Worm (Caenorhabditis elegans): ENCODE measurements around the gene mrpl-21.

Gene mrpl-21

DNA sequence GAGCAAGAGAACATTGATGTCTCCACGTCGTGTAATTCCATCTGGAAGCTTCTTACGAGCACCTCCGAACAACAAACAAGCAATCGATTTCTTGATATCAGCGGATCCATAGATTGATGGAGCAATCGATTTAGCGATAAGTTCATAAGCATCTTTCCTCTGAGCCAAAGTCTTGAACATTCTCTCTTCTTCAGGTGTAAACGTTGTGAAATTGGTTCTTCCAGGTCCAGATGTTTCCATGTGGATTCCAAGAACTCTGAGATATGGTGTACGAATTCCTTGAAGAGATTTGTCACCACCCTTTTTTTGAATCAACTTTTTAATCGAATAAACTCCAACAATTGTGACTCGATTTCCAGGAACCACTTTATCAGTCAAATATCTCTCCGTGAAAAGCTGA is 46.6 kb upstream of the mrpl-21 start:
- TF ChIP-seq mxl-2 (GFP tag; conservative IDR thresholded peaks at IDR 0.05) = no peak
- peak in 1 of 2 experiments; percentile 91 for TF ChIP-seq unc-62 (GFP tag; optimal IDR thresholded peaks at IDR 0.05 in 1 of 2)
- TF ChIP-seq unc-62 (tag; optimal IDR thresholded peaks at IDR 0.05) = no peak

DNA sequence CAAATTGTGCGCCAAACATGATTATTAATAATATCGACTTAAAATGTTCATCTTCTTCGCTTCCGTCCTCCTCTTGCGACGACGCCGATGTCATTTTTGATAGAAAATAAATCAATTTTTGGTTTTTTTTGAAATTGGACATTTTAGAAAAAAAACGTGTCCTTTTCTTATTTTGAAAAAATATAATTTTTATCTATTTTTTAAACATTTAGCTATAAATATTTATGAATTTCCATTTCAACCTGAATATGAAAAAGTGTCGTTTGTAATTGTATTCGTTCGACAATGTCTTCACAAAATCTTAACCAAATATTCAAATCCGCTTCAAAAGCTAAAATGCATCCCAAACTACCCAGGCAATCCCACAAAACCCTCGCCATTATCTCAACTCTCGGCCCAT is 44.0 kb upstream of the mrpl-21 start, which contains the start of gene R10E4.3:
R10E4.3 (minus strand) TSS at position 101 of the 400 bp plus-strand sequence.
- TF ChIP-seq hmg-1.1 (GFP tag; IDR thresholded peaks at IDR 0.05) (no peak), nhr-48 (tag; optimal IDR thresholded peaks at IDR 0.05) (no peak), dmd-6 (GFP tag; IDR thresholded peaks at IDR 0.05) (no peak), zag-1 (tag; optimal IDR thresholded peaks at IDR 0.05) (no peak), nhr-42 (GFP tag; IDR thresholded peaks at IDR 0.05) (no peak), nhr-10 (tag; optimal IDR thresholded peaks at IDR 0.05) (no peak), mes-2 (tag; optimal IDR thresholded peaks at IDR 0.05; ENCODE audit: poor library complexity, severe bottlenecking) (no peak), aly-2 (tag; optimal IDR thresholded peaks at IDR 0.05) (no peak), mxl-2 (GFP tag; conservative IDR thresholded peaks at IDR 0.05) (no peak), madf-5 (GFP tag; IDR thresholded peaks at IDR 0.05) (no peak), mep-1 (tag; optimal IDR thresholded peaks at IDR 0.05) (no peak), nhr-237 (tag; optimal IDR thresholded peaks at IDR 0.05) (no peak), lsy-2 (tag; optimal IDR thresholded peaks at IDR 0.05) (no peak), set-16 (GFP tag; IDR thresholded peaks at IDR 0.05) (no peak)

DNA sequence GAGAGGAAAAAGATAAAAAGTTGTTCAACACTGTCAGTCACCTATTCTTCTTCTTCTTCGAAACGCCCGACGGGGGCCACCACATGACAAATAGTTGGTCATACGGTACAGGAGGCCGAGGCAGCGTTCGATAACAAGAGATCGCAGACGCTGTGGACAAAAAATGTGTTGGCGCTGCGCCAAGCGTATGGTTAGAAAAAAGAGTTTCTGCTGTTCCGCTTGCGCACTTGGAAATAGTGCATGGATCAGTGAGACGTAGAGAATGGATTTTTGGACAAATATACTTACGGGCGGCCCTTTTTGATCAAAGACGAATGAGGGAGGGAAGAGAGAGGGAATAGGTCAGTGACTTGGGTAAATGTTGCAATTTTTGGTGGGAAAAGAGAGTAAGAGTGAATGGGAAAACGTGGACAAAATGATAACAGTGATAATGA is 41.4 kb upstream of the mrpl-21 start:
- peak; percentile 80 for TF ChIP-seq nhr-25 (tag; optimal IDR thresholded peaks at IDR 0.05; ENCODE audit: borderline replicate concordance, insufficient read depth)
- TF ChIP-seq lin-13 (GFP tag; optimal IDR thresholded peaks at IDR 0.05) = no peak
- 0 out of 2 replicates have a peak, but pooled peaks have one; percentile 31 for TF ChIP-seq php-3 (GFP tag; IDR thresholded peaks at IDR 0.05)
- TF ChIP-seq nhr-11 (tag; optimal IDR thresholded peaks at IDR 0.05) = peak; percentile 30
- peak; percentile 77; the same call in 1 of the 2 replicates for TF ChIP-seq lin-1 (GFP tag; IDR thresholded peaks at IDR 0.05)
- 0 out of 2 replicates have a peak, but pooled peaks have one; percentile 22 for TF ChIP-seq nhr-42 (GFP tag; IDR thresholded peaks at IDR 0.05)
- peak; percentile 85 for TF ChIP-seq dve-1 (tag; optimal IDR thresholded peaks at IDR 0.05; ENCODE audit: insufficient read depth)
- TF ChIP-seq vab-7 (GFP tag; IDR thresholded peaks at IDR 0.05) = no peak
- TF ChIP-seq set-16 (GFP tag; IDR thresholded peaks at IDR 0.05) = peak; percentile 37; the same call in 1 of the 2 replicates
- no peak for TF ChIP-seq zfp-2 (tag; optimal IDR thresholded peaks at IDR 0.05)
- no peak for TF ChIP-seq ama-1 (optimal IDR thresholded peaks at IDR 0.05)
- no peak for TF ChIP-seq Y48G9A.11 (GFP tag; IDR thresholded peaks at IDR 0.05)
- peak; percentile 75 for TF ChIP-seq pqm-1 (tag; optimal IDR thresholded peaks at IDR 0.05)
- peak; percentile 97 for TF ChIP-seq hlh-11 (tag; optimal IDR thresholded peaks at IDR 0.05)
- no peak for TF ChIP-seq ZK546.5 (tag; optimal IDR thresholded peaks at IDR 0.05)
- peak; percentile 73 for TF ChIP-seq nhr-102 (tag; optimal IDR thresholded peaks at IDR 0.05)
- peak in 1 of 2 experiments; percentile 82 for TF ChIP-seq lsy-2 (tag; optimal IDR thresholded peaks at IDR 0.05)
- peak; percentile 53 for TF ChIP-seq gei-8 (GFP tag; optimal IDR thresholded peaks at IDR 0.05)
- peak; percentile 65; the same call in 1 of the 2 replicates for TF ChIP-seq tra-1 (GFP tag; IDR thresholded peaks at IDR 0.05)
- TF ChIP-seq dmd-8 (GFP tag; IDR thresholded peaks at IDR 0.05) = no peak
- 0 out of 2 replicates have a peak, but pooled peaks have one; percentile 33 for TF ChIP-seq ceh-20 (GFP tag; IDR thresholded peaks at IDR 0.05)
- peak in 1 of 2 experiments; percentile 98 for TF ChIP-seq unc-62 (GFP tag; optimal IDR thresholded peaks at IDR 0.05 in 1 of 2)
- no peak for TF ChIP-seq unc-62 (tag; optimal IDR thresholded peaks at IDR 0.05)
- peak; percentile 92 for TF ChIP-seq mxl-3 (GFP tag; optimal IDR thresholded peaks at IDR 0.05)
- no peak for TF ChIP-seq ceh-28 (tag; optimal IDR thresholded peaks at IDR 0.05)
- TF ChIP-seq madf-5 (GFP tag; IDR thresholded peaks at IDR 0.05) = peak in 1 of 2 experiments; percentile 76; a peak in 1 of 4 replicates
- TF ChIP-seq saeg-2 (GFP tag; IDR thresholded peaks at IDR 0.05) = peak; percentile 71; the same call in 1 of the 2 replicates
- peak; percentile 87 for TF ChIP-seq mep-1 (tag; optimal IDR thresholded peaks at IDR 0.05)
- no peak for TF ChIP-seq fos-1 (tag; optimal IDR thresholded peaks at IDR 0.05)
- peak in 1 of 2 experiments; percentile 25 for TF ChIP-seq hif-1 (tag; optimal IDR thresholded peaks at IDR 0.05)
- TF ChIP-seq aha-1 (tag) = peak; percentile 87
- peak; percentile 41; the same call in 1 of the 2 replicates for TF ChIP-seq lin-38 (GFP tag; IDR thresholded peaks at IDR 0.05)
- no peak for TF ChIP-seq F37D6.2 (tag; optimal IDR thresholded peaks at IDR 0.05)
- no peak for TF ChIP-seq Y75B8A.6 (GFP tag; IDR thresholded peaks at IDR 0.05)
- peak; percentile 35 to 89 for TF ChIP-seq mdl-1 (tag; optimal IDR thresholded peaks at IDR 0.05)
- TF ChIP-seq hlh-30 (tag; optimal IDR thresholded peaks at IDR 0.05; ENCODE audit: insufficient read depth) = peak; percentile 96
- TF ChIP-seq mes-2 (tag; optimal IDR thresholded peaks at IDR 0.05; ENCODE audit: poor library complexity, severe bottlenecking) = peak; percentile 52

Data from whole organism, L4 larva.